Fruit fly (Drosophila melanogaster) S2 (cell line): ENCODE measurements around the gene Det.

Source experiments
- CG8478 ChIP-seq: fragments of >200 bp; optimal IDR thresholded peaks from 2 replicates; lab custom pipeline; 2018
- CTCF ChIP-seq, 2 experiments: fragments of >200 bp; optimal IDR thresholded peaks; 2 replicates each; lab custom pipeline; 2018

DNA sequence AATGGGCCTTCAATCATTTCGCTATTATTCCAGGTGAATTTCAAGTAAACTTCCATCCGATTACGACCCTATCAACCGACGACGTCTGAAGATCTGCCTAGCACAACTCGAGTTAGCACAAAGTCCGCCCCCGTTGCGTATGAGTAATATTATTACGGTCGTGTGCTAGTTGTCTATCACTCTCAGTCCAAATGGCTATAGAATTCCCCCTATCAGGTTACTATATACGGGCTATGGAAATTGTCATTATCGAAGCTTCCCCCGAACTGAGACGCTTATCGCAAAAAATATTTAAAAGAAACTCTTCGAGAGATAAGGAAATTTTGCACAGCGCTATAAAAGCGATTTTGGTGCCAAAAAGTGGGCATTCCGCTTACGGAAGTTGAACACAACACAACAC is 13.7 kb upstream of the Det start, which contains the start of gene CG5246:
- TF ChIP-seq CTCF (optimal IDR thresholded peaks at IDR 0.05; lab: Kevin White, UChicago): no peak
- no peak for TF ChIP-seq CG8478 (lab: Kevin White, UChicago)
